Worm (Caenorhabditis elegans) whole organism, late embryonic: ENCODE data around the gene rsp-1.

ENCODE experiments used
- C08G9.2 ChIP-seq: sonication (generic microtip); optimal IDR thresholded peaks from 2 replicates; lab custom pipeline; 2016; ENCODE audit warnings: mild to moderate bottlenecking, missing genetic modification characterization, moderate library complexity, missing compliant biosample characterization
- C38D4.7 ChIP-seq: fragments of 200-800 bp; sonication (Bioruptor generic); optimal IDR thresholded peaks from 2 replicates; lab custom pipeline; 2018; ENCODE audit warnings: mild to moderate bottlenecking, missing genetic modification characterization, moderate library complexity, missing compliant biosample characterization
- K02D7.2 ChIP-seq: sonication (generic microtip); optimal IDR thresholded peaks from 2 replicates; lab custom pipeline; 2017; ENCODE audit warnings: mild to moderate bottlenecking, missing genetic modification characterization, missing compliant biosample characterization
- K09A11.1 ChIP-seq: sonication (generic microtip); optimal IDR thresholded peaks from 2 replicates; lab custom pipeline; 2017; ENCODE audit warnings: antibody characterized with exemption, mild to moderate bottlenecking, missing genetic modification characterization, missing compliant biosample characterization; ENCODE audit not compliant: insufficient read depth
- T23F11.4 ChIP-seq: fragments of 200-800 bp; sonication (Bioruptor generic); optimal IDR thresholded peaks from 2 replicates; lab custom pipeline; 2018; ENCODE audit warnings: mild to moderate bottlenecking, missing genetic modification characterization, missing compliant biosample characterization
- ama-1 ChIP-seq: fragments of 150-350 bp; optimal IDR thresholded peaks from 2 replicates; lab custom pipeline; 2014
- ceh-19 ChIP-seq: fragments of 200-800 bp; sonication (Bioruptor generic); optimal IDR thresholded peaks from 2 replicates; lab custom pipeline; 2018; ENCODE audit warnings: mild to moderate bottlenecking, missing genetic modification characterization, missing compliant biosample characterization
- ceh-2 ChIP-seq: sonication (generic microtip); optimal IDR thresholded peaks from 2 replicates; lab custom pipeline; 2016; ENCODE audit warnings: missing genotype, missing genetic modification characterization, missing compliant biosample characterization
- ceh-24 ChIP-seq: sonication (generic microtip); optimal IDR thresholded peaks from 2 replicates; lab custom pipeline; 2016; ENCODE audit warnings: mild to moderate bottlenecking, missing genetic modification characterization, missing compliant biosample characterization
- ceh-31 ChIP-seq: sonication (generic microtip); optimal IDR thresholded peaks from 2 replicates; lab custom pipeline; 2016; ENCODE audit warnings: missing genetic modification characterization, missing compliant biosample characterization
- ceh-45 ChIP-seq: fragments of 200-800 bp; sonication (Bioruptor generic); IDR thresholded peaks from 2 replicates; pipeline ENCODE4 v1.3.6; 2022; ENCODE audit warnings: missing genetic modification reagents, missing genetic modification characterization, missing compliant biosample characterization
- ceh-48 ChIP-seq: sonication (generic microtip); optimal IDR thresholded peaks from 2 replicates; lab custom pipeline; 2016; ENCODE audit warnings: missing genetic modification characterization, inconsistent platforms, missing compliant biosample characterization
- che-1 ChIP-seq: sonication (generic microtip); optimal IDR thresholded peaks from 2 replicates; lab custom pipeline; 2016; ENCODE audit warnings: mild to moderate bottlenecking, missing genetic modification characterization, missing compliant biosample characterization
- elt-4 ChIP-seq: sonication (generic microtip); optimal IDR thresholded peaks from 2 replicates; lab custom pipeline; 2016; ENCODE audit warnings: missing genetic modification characterization, missing compliant biosample characterization
- eyg-1 ChIP-seq: sonication (generic microtip); optimal IDR thresholded peaks from 2 replicates; lab custom pipeline; 2016; ENCODE audit warnings: missing genotype, missing genetic modification characterization, missing compliant biosample characterization
- fax-1 ChIP-seq: sonication (generic microtip); optimal IDR thresholded peaks from 2 replicates; lab custom pipeline; 2016; ENCODE audit warnings: missing genotype, missing genetic modification characterization, missing compliant biosample characterization
- fkh-10 ChIP-seq: fragments of 150-350 bp; optimal IDR thresholded peaks from 2 replicates; lab custom pipeline; 2014; ENCODE audit warnings: missing biosample characterization, missing genetic modification reagents, missing genetic modification characterization
- fkh-6 ChIP-seq: sonication (generic microtip); optimal IDR thresholded peaks from 2 replicates; lab custom pipeline; 2016; ENCODE audit warnings: missing genetic modification characterization, missing compliant biosample characterization
- hlh-13 ChIP-seq: fragments of 200-800 bp; sonication (Bioruptor generic); optimal IDR thresholded peaks from 2 replicates; lab custom pipeline; 2018; ENCODE audit warnings: mild to moderate bottlenecking, missing genetic modification characterization, missing compliant biosample characterization
- hlh-30 ChIP-seq: sonication (generic microtip); optimal IDR thresholded peaks from 2 replicates; lab custom pipeline; 2017; ENCODE audit warnings: antibody characterized with exemption, missing genetic modification characterization, missing compliant biosample characterization; ENCODE audit not compliant: insufficient read depth
- hlh-6 ChIP-seq: sonication (generic microtip); optimal IDR thresholded peaks from 2 replicates; lab custom pipeline; 2016; ENCODE audit warnings: missing genotype, missing genetic modification characterization, missing compliant biosample characterization
- madf-2 ChIP-seq: sonication (generic microtip); optimal IDR thresholded peaks from 2 replicates; lab custom pipeline; 2017; ENCODE audit warnings: missing genetic modification characterization, missing compliant biosample characterization
- mec-3 ChIP-seq: sonication (generic microtip); optimal IDR thresholded peaks from 2 replicates; lab custom pipeline; 2016; ENCODE audit warnings: borderline replicate concordance, missing genetic modification characterization, missing compliant biosample characterization
- nfya-1 ChIP-seq: sonication (generic microtip); optimal IDR thresholded peaks from 2 replicates; lab custom pipeline; 2017; ENCODE audit warnings: missing genetic modification characterization, mild to moderate bottlenecking, missing compliant biosample characterization, antibody characterized with exemption, moderate library complexity
- nhr-232 ChIP-seq: sonication (generic microtip); optimal IDR thresholded peaks from 2 replicates; lab custom pipeline; 2016; ENCODE audit warnings: missing genetic modification characterization, missing compliant biosample characterization
- odd-2 ChIP-seq: sonication (generic microtip); optimal IDR thresholded peaks from 2 replicates; lab custom pipeline; 2017; ENCODE audit warnings: antibody characterized with exemption, mild to moderate bottlenecking, missing genetic modification characterization, missing compliant biosample characterization
- pag-3 ChIP-seq: sonication (generic microtip); optimal IDR thresholded peaks from 2 replicates; lab custom pipeline; 2016; ENCODE audit warnings: missing compliant biosample characterization, missing genetic modification characterization, borderline replicate concordance
- pat-9 ChIP-seq: fragments of 200-800 bp; sonication (Bioruptor generic); optimal IDR thresholded peaks from 2 replicates; lab custom pipeline; 2018; ENCODE audit warnings: mild to moderate bottlenecking, missing genetic modification characterization, moderate library complexity, missing compliant biosample characterization
- pax-1 ChIP-seq: fragments of 150-350 bp; optimal IDR thresholded peaks from 2 replicates; lab custom pipeline; 2014; ENCODE audit warnings: missing biosample characterization, missing genetic modification characterization
- ref-2 ChIP-seq: sonication (generic microtip); optimal IDR thresholded peaks from 2 replicates; lab custom pipeline; 2016; ENCODE audit warnings: missing genetic modification characterization, missing compliant biosample characterization
- sox-2 ChIP-seq: fragments of 200-800 bp; sonication (Bioruptor generic); IDR thresholded peaks from 2 replicates; pipeline ENCODE4 v1.3.6; 2022; ENCODE audit warnings: missing genetic modification reagents, missing genetic modification characterization, missing compliant biosample characterization
- syd-9 ChIP-seq: sonication (generic microtip); optimal IDR thresholded peaks from 2 replicates; lab custom pipeline; 2016; ENCODE audit warnings: mild to moderate bottlenecking, missing genetic modification characterization, moderate library complexity, missing compliant biosample characterization
- tbx-2 ChIP-seq: sonication (generic microtip); optimal IDR thresholded peaks from 2 replicates; lab custom pipeline; 2016; ENCODE audit warnings: missing genetic modification characterization, missing compliant biosample characterization
- tbx-7 ChIP-seq: sonication (generic microtip); optimal IDR thresholded peaks from 2 replicates; lab custom pipeline; 2016; ENCODE audit warnings: missing genotype, missing genetic modification characterization, missing compliant biosample characterization
- ttx-3 ChIP-seq: sonication (generic microtip); optimal IDR thresholded peaks from 2 replicates; lab custom pipeline; 2016; ENCODE audit warnings: missing genetic modification reagents, missing genetic modification characterization, missing compliant biosample characterization
- unc-3 ChIP-seq, 2 experiments: fragments of 200-800 bp in 1 of 2; sonication (Bioruptor generic) in 1 of 2; sonication (generic microtip) in 1 of 2; conservative IDR thresholded peaks in 1 of 2; optimal IDR thresholded peaks in 1 of 2; 2 replicates each; pipeline versions ENCODE4 v1.3.6 to Lab custom; 2016 to 2022; ENCODE audit warnings: missing compliant biosample characterization in 2 of 2, missing genetic modification characterization in 2 of 2, missing genetic modification reagents in 1 of 2
- unc-42 ChIP-seq: sonication (generic microtip); optimal IDR thresholded peaks from 2 replicates; lab custom pipeline; 2016; ENCODE audit warnings: missing genotype, missing genetic modification characterization, missing compliant biosample characterization
- unc-55 ChIP-seq: sonication (generic microtip); optimal IDR thresholded peaks from 2 replicates; lab custom pipeline; 2017; ENCODE audit warnings: missing biosample characterization, missing genetic modification reagents, missing genetic modification characterization
- unc-86 ChIP-seq: sonication (generic microtip); optimal IDR thresholded peaks from 2 replicates; lab custom pipeline; 2016; ENCODE audit warnings: missing genetic modification characterization, missing compliant biosample characterization
- zip-5 ChIP-seq: sonication (generic microtip); optimal IDR thresholded peaks from 2 replicates; lab custom pipeline; 2016; ENCODE audit warnings: missing genetic modification characterization, missing compliant biosample characterization

Gene rsp-1

ce11 chrII:11453025-11453424 lies at the start of gene rsp-1 (continued):
- peak; percentile 80 for TF ChIP-seq nfya-1 (tag; lab: Kevin White, UChicago)
- TF ChIP-seq ceh-24 (tag; lab: Kevin White, UChicago), result no peak
- TF ChIP-seq odd-2 (tag; lab: Kevin White, UChicago), result no peak
- no peak for TF ChIP-seq tbx-7 (tag; lab: Kevin White, UChicago)
- no peak for TF ChIP-seq pax-1
- peak; percentile 33 for TF ChIP-seq fkh-6 (tag; lab: Kevin White, UChicago)
- no peak for TF ChIP-seq hlh-13 (GFP tag; lab: Kevin White, UChicago)
- TF ChIP-seq nhr-232, result no peak
- TF ChIP-seq K02D7.2 (tag; lab: Kevin White, UChicago), result no peak
- TF ChIP-seq ceh-31 (tag; lab: Kevin White, UChicago), result peak; percentile 78
- no peak for TF ChIP-seq eyg-1 (tag; lab: Kevin White, UChicago)
- TF ChIP-seq, all 69 proteins: peak for 39

- TF ChIP-seq unc-42 (peak; percentile 57), zip-5 (no peak)
These were observed 43.5 kb upstream of the rsp-1 start, which contains the start of gene C05D12.7 for ce11 chrII:11409678-11410133. Gene C05D12.7 (plus strand): TSS chrII:11410083.

ce11 chrII:11415672-11416071 lies 37.5 kb upstream of the rsp-1 start, which contains the start of gene C05D12.1:
Gene C05D12.1 (minus strand): TSS chrII:11415772.
- no peak for TF ChIP-seq ceh-2
- no peak for TF ChIP-seq T23F11.4 (GFP tag; lab: Kevin White, UChicago)
- no peak for TF ChIP-seq hlh-30 (tag; lab: Kevin White, UChicago)
- no peak for TF ChIP-seq unc-42
- no peak for TF ChIP-seq sox-2
- TF ChIP-seq pat-9 (tag; lab: Kevin White, UChicago), result no peak
- TF ChIP-seq ceh-48 (tag; lab: Kevin White, UChicago), result no peak
- no peak for TF ChIP-seq tbx-2
- TF ChIP-seq nhr-232, result no peak
- no peak for TF ChIP-seq zip-5
- TF ChIP-seq nfya-1 (tag; lab: Kevin White, UChicago), result no peak
- TF ChIP-seq C08G9.2, result no peak

ce11 chrII:11417999-11418398 lies 35.2 kb upstream of the rsp-1 start, which contains the start of gene C05D12.2:
Gene C05D12.2 (plus strand): TSS chrII:11418299.
- no peak for TF ChIP-seq fkh-10 (GFP tag; lab: Kevin White, UChicago)
- no peak for TF ChIP-seq unc-3 (GFP tag; conservative IDR thresholded peaks at IDR 0.05; lab: Robert Waterston, UW)
- no peak for TF ChIP-seq unc-3 (tag; optimal IDR thresholded peaks at IDR 0.05; lab: Kevin White, UChicago)

ce11 chrII:11418476-11418875 lies 34.7 kb upstream of the rsp-1 start:
- no peak for TF ChIP-seq odd-2 (tag; lab: Kevin White, UChicago)
- TF ChIP-seq unc-55 (GFP tag; lab: Kevin White, UChicago), result no peak
- no peak for TF ChIP-seq nfya-1 (tag; lab: Kevin White, UChicago)
- TF ChIP-seq ama-1 (lab: Kevin White, UChicago), result no peak
- no peak for TF ChIP-seq ref-2 (tag; lab: Kevin White, UChicago)
- TF ChIP-seq hlh-13 (GFP tag; lab: Kevin White, UChicago), result no peak
- TF ChIP-seq hlh-30 (tag; lab: Kevin White, UChicago), result no peak
- no peak for TF ChIP-seq pag-3 (tag; lab: Kevin White, UChicago)
- TF ChIP-seq pax-1, result no peak
- no peak for TF ChIP-seq ceh-24 (tag; lab: Kevin White, UChicago)
- TF ChIP-seq che-1 (tag; lab: Kevin White, UChicago), result no peak
- TF ChIP-seq ttx-3 (tag; lab: Kevin White, UChicago), result no peak
- no peak for TF ChIP-seq syd-9

- no peak for TF ChIP-seq ceh-19 (GFP tag; lab: Kevin White, UChicago)
- no peak for TF ChIP-seq mec-3 (tag; lab: Kevin White, UChicago)
- no peak for TF ChIP-seq fax-1 (tag; lab: Kevin White, UChicago)
- TF ChIP-seq C38D4.7 (GFP tag; lab: Kevin White, UChicago), result no peak
- no peak for TF ChIP-seq unc-86 (tag; lab: Kevin White, UChicago)
- TF ChIP-seq elt-4 (tag; lab: Kevin White, UChicago), result no peak
- no peak for TF ChIP-seq hlh-13 (GFP tag; lab: Kevin White, UChicago)
- TF ChIP-seq K09A11.1, result no peak
- no peak for TF ChIP-seq ceh-45 (GFP tag; lab: Robert Waterston, UW)
- TF ChIP-seq che-1 (tag; lab: Kevin White, UChicago), result no peak
- TF ChIP-seq madf-2, result no peak
- TF ChIP-seq sox-2, result no peak
- TF ChIP-seq hlh-6 (tag; lab: Kevin White, UChicago), result no peak
- TF ChIP-seq, all 69 proteins: peak for 0
These were observed 29.1 kb upstream of the rsp-1 start for ce11 chrII:11424032-11424431.
